Fruit fly (Drosophila melanogaster): ENCODE measurements around the gene CG12155.
A peak's percentile ranks its signal among the peaks of the same experiment; 100 is the strongest.

Gene CG12155

dm6 chrX:7706398-7707349, 21.9 kb upstream of the CG12155 start (continued):
- peak; percentile 99 for TF ChIP-seq CG18599 (GFP tag; optimal IDR thresholded peaks at IDR 0.05)
- TF ChIP-seq CG9727 (GFP tag; optimal IDR thresholded peaks at IDR 0.05): peak; percentile 97
- no peak for TF ChIP-seq pita (GFP tag; optimal IDR thresholded peaks at IDR 0.05)
- peak; percentile 96 for TF ChIP-seq salm (tag; optimal IDR thresholded peaks at IDR 0.05)
- TF ChIP-seq chif (GFP tag; optimal IDR thresholded peaks at IDR 0.05): peak; percentile 31 to 73
- TF ChIP-seq nerfin-2 (GFP tag; IDR thresholded peaks at IDR 0.05; ENCODE audit: partially characterized antibody): no peak
- TF ChIP-seq NC2α (GFP tag; optimal IDR thresholded peaks at IDR 0.05): peak; percentile 64
- TF ChIP-seq CG15601 (tag; optimal IDR thresholded peaks at IDR 0.05): peak; percentile 96
- peak; percentile 98 for TF ChIP-seq HHEX (GFP tag; optimal IDR thresholded peaks at IDR 0.05)
- TF ChIP-seq CG9932 (GFP tag; IDR thresholded peaks at IDR 0.05): peak; percentile 99
- TF ChIP-seq CG13287 (GFP tag; IDR thresholded peaks at IDR 0.05; ENCODE audit: partially characterized antibody): peak; percentile 25; the same call in 1 of the 2 replicates
- TF ChIP-seq CG12769 (tag; optimal IDR thresholded peaks at IDR 0.05): peak; percentile 98
- TF ChIP-seq CG3163 (GFP tag; optimal IDR thresholded peaks at IDR 0.05): peak; percentile 90
- TF ChIP-seq sqz (GFP tag; optimal IDR thresholded peaks at IDR 0.05): peak; percentile 96
- TF ChIP-seq ssp (GFP tag; IDR thresholded peaks at IDR 0.05): peak; percentile 92
- no peak for TF ChIP-seq br (optimal IDR thresholded peaks at IDR 0.05)
- TF ChIP-seq corto (GFP tag; optimal IDR thresholded peaks at IDR 0.05): peak; percentile 88
- TF ChIP-seq CG42726 (GFP tag; IDR thresholded peaks at IDR 0.05; ENCODE audit: partially characterized antibody): no peak
- TF ChIP-seq CG12155 (GFP tag; optimal IDR thresholded peaks at IDR 0.05): peak; percentile 95
- peak; percentile 95 for TF ChIP-seq CG15011 (GFP tag; optimal IDR thresholded peaks at IDR 0.05)
- TF ChIP-seq z (GFP tag; IDR thresholded peaks at IDR 0.05): peak; percentile 84
- TF ChIP-seq CG33557 (GFP tag; optimal IDR thresholded peaks at IDR 0.05): peak; percentile 94
- TF ChIP-seq Dll (GFP tag; IDR thresholded peaks at IDR 0.05; ENCODE audit: partially characterized antibody): 0 out of 4 replicates have a peak, but pooled peaks have one; percentile 17
- peak; percentile 85 for TF ChIP-seq emc (GFP tag; optimal IDR thresholded peaks at IDR 0.05)
- peak; percentile 98 for TF ChIP-seq H15 (GFP tag; IDR thresholded peaks at IDR 0.05)
- TF ChIP-seq ci (GFP tag; IDR thresholded peaks at IDR 0.05): peak; percentile 99
- TF ChIP-seq CG15514 (GFP tag; optimal IDR thresholded peaks at IDR 0.05): peak; percentile 92
- peak in 1 of 2 experiments; percentile 98 for TF ChIP-seq eve (GFP tag; optimal IDR thresholded peaks at IDR 0.05)
- TF ChIP-seq inv (GFP tag; IDR thresholded peaks at IDR 0.05; ENCODE audit: partially characterized antibody): no peak
- no peak for TF ChIP-seq CG16813 (GFP tag; IDR thresholded peaks at IDR 0.05; ENCODE audit: partially characterized antibody)
- peak; percentile 97 for TF ChIP-seq CG17612 (GFP tag; IDR thresholded peaks at IDR 0.05)
- TF ChIP-seq twi (tag; optimal IDR thresholded peaks at IDR 0.05): peak; percentile 96
- TF ChIP-seq H2.0 (GFP tag; IDR thresholded peaks at IDR 0.05): peak; percentile 99
- TF ChIP-seq Atf3 (GFP tag; optimal IDR thresholded peaks at IDR 0.05): peak; percentile 5
- TF ChIP-seq CG15696 (tag; optimal IDR thresholded peaks at IDR 0.05): peak; percentile 96
- TF ChIP-seq Mad (GFP tag; optimal IDR thresholded peaks at IDR 0.05): peak; percentile 90
- TF ChIP-seq CG8944 (GFP tag; optimal IDR thresholded peaks at IDR 0.05): peak; percentile 35
- TF ChIP-seq shn (GFP tag; optimal IDR thresholded peaks at IDR 0.05): peak; percentile 15
- peak; percentile 97 for TF ChIP-seq CG30403 (GFP tag; optimal IDR thresholded peaks at IDR 0.05)
- peak; percentile 58 for TF ChIP-seq pb (GFP tag; optimal IDR thresholded peaks at IDR 0.05)
- peak; percentile 96 for TF ChIP-seq Xbp1 (GFP tag; optimal IDR thresholded peaks at IDR 0.05)
- TF ChIP-seq GATAe (GFP tag; conservative IDR thresholded peaks at IDR 0.05): peak; percentile 95
- TF ChIP-seq CG10267 (tag; optimal IDR thresholded peaks at IDR 0.05): peak; percentile 94
- TF ChIP-seq Lpt (GFP tag; optimal IDR thresholded peaks at IDR 0.05): no peak
- TF ChIP-seq CG1792 (GFP tag; optimal IDR thresholded peaks at IDR 0.05): peak; percentile 80
- TF ChIP-seq Dip2 (GFP tag; IDR thresholded peaks at IDR 0.05): peak; percentile 67
- TF ChIP-seq CG4328 (GFP tag; optimal IDR thresholded peaks at IDR 0.05): peak; percentile 99
- TF ChIP-seq sd (tag; optimal IDR thresholded peaks at IDR 0.05): peak; percentile 94

Data from whole organism, embryonic.